Comparison of ENCODE assay signal across 1 fruit fly cellular context in genomic region chr2L:12483866-12484554, dm6.
TF ChIP-seq lines count a peak whose summit lies in the region.

No protein-coding gene starts in this region.

TF ChIP-seq in whole organism, embryonic, 481 proteins besides CTCF, POLR2A, EP300 and RAD21 (continued from another document and continues in another):
- TF ChIP-seq pita (GFP tag; optimal IDR thresholded peaks at IDR 0.05; lab: Kevin White, UChicago), result no peak
- peak; percentile 88 for TF ChIP-seq CG33213 (GFP tag; optimal IDR thresholded peaks at IDR 0.05; lab: Kevin White, UChicago)
- TF ChIP-seq CG12104 (GFP tag; optimal IDR thresholded peaks at IDR 0.05; lab: Kevin White, UChicago), result peak; percentile 81
- peak; percentile 85 for TF ChIP-seq phol (tag; optimal IDR thresholded peaks at IDR 0.05; lab: Kevin White, UChicago)
- peak; percentile 91 for TF ChIP-seq lab (GFP tag; optimal IDR thresholded peaks at IDR 0.05; lab: Kevin White, UChicago)
- TF ChIP-seq sc (optimal IDR thresholded peaks at IDR 0.05; lab: Kevin White, UChicago), result no peak
- peak; percentile 86 for TF ChIP-seq sc (GFP tag; optimal IDR thresholded peaks at IDR 0.05; lab: Kevin White, UChicago)
- TF ChIP-seq cato (GFP tag; optimal IDR thresholded peaks at IDR 0.05; lab: Kevin White, UChicago; ENCODE audit: borderline replicate concordance), result peak; percentile 86
- TF ChIP-seq CG7928 (GFP tag; optimal IDR thresholded peaks at IDR 0.05; lab: Kevin White, UChicago), result peak; percentile 42
- TF ChIP-seq CG1024 (GFP tag; IDR thresholded peaks at IDR 0.05; lab: Robert Waterston, UW), result 0 out of 2 replicates have a peak, but pooled peaks have one; percentile 50
- TF ChIP-seq ftz-f1 (GFP tag; optimal IDR thresholded peaks at IDR 0.05; lab: Kevin White, UChicago), result no peak
- TF ChIP-seq CkIIα-i1 (GFP tag; IDR thresholded peaks at IDR 0.05; lab: Robert Waterston, UW), result no peak
- peak; percentile 82 for TF ChIP-seq CG18619 (GFP tag; optimal IDR thresholded peaks at IDR 0.05; lab: Kevin White, UChicago)
- TF ChIP-seq Mes4 (GFP tag; optimal IDR thresholded peaks at IDR 0.05; lab: Kevin White, UChicago), result peak; percentile 86
- peak; percentile 92 for TF ChIP-seq CHES-1-like (GFP tag; optimal IDR thresholded peaks at IDR 0.05; lab: Kevin White, UChicago)
- TF ChIP-seq Meics (GFP tag; optimal IDR thresholded peaks at IDR 0.05; lab: Kevin White, UChicago), result peak; percentile 86
- peak; percentile 81 for TF ChIP-seq CG1792 (GFP tag; optimal IDR thresholded peaks at IDR 0.05; lab: Kevin White, UChicago)
- TF ChIP-seq CG31388 (GFP tag; optimal IDR thresholded peaks at IDR 0.05; lab: Kevin White, UChicago), result peak; percentile 58
- peak; percentile 42; the same call in 1 of the 2 replicates for TF ChIP-seq CG8765 (GFP tag; IDR thresholded peaks at IDR 0.05; lab: Robert Waterston, UW)
- TF ChIP-seq Dad (GFP tag; optimal IDR thresholded peaks at IDR 0.05; lab: Kevin White, UChicago), result peak; percentile 82
- TF ChIP-seq cwo (GFP tag; optimal IDR thresholded peaks at IDR 0.05; lab: Kevin White, UChicago), result peak; percentile 78
- peak; percentile 90 for TF ChIP-seq CG7839 (tag; optimal IDR thresholded peaks at IDR 0.05; lab: Kevin White, UChicago)
- TF ChIP-seq hb (GFP tag; IDR thresholded peaks at IDR 0.05; lab: Robert Waterston, UW; ENCODE audit: partially characterized antibody), result no peak
- TF ChIP-seq zf30C (GFP tag; optimal IDR thresholded peaks at IDR 0.05; lab: Kevin White, UChicago), result no peak
- peak; percentile 81 for TF ChIP-seq pb (GFP tag; optimal IDR thresholded peaks at IDR 0.05; lab: Kevin White, UChicago)
- TF ChIP-seq dysf (GFP tag; IDR thresholded peaks at IDR 0.05; lab: Robert Waterston, UW), result peak; percentile 90; the same call in 2 of the 3 replicates
- TF ChIP-seq gfzf (GFP tag; optimal IDR thresholded peaks at IDR 0.05; lab: Kevin White, UChicago), result no peak
- peak; percentile 9 for TF ChIP-seq CG7745 (tag; optimal IDR thresholded peaks at IDR 0.05; lab: Kevin White, UChicago)
- TF ChIP-seq odd (GFP tag; optimal IDR thresholded peaks at IDR 0.05; lab: Kevin White, UChicago), result peak; percentile 78
- peak; percentile 76 for TF ChIP-seq CG15011 (GFP tag; optimal IDR thresholded peaks at IDR 0.05; lab: Kevin White, UChicago)
- peak; percentile 43; the same call in 1 of the 2 replicates for TF ChIP-seq gt (GFP tag; IDR thresholded peaks at IDR 0.05; lab: Robert Waterston, UW)
- no peak; the same call in 1 of the 2 replicates for TF ChIP-seq NFAT (GFP tag; IDR thresholded peaks at IDR 0.05; lab: Robert Waterston, UW)
- peak; percentile 91 for TF ChIP-seq lbe (GFP tag; optimal IDR thresholded peaks at IDR 0.05; lab: Kevin White, UChicago)
- TF ChIP-seq kay (GFP tag; optimal IDR thresholded peaks at IDR 0.05; lab: Kevin White, UChicago), result peak; percentile 71
- no peak for TF ChIP-seq usp (GFP tag; optimal IDR thresholded peaks at IDR 0.05; lab: Kevin White, UChicago)
- peak; percentile 84 for TF ChIP-seq B-H1 (GFP tag; IDR thresholded peaks at IDR 0.05; lab: Robert Waterston, UW)
- TF ChIP-seq crp (GFP tag; optimal IDR thresholded peaks at IDR 0.05; lab: Kevin White, UChicago), result peak in 1 of 2 experiments; percentile 2
- TF ChIP-seq gro (GFP tag; optimal IDR thresholded peaks at IDR 0.05; lab: Kevin White, UChicago), result peak; percentile 88
- peak; percentile 88 for TF ChIP-seq CG14441 (GFP tag; IDR thresholded peaks at IDR 0.05; lab: Robert Waterston, UW)
- no peak for TF ChIP-seq pzg (GFP tag; optimal IDR thresholded peaks at IDR 0.05; lab: Kevin White, UChicago)
- peak; percentile 70; the same call in 2 of the 3 replicates for TF ChIP-seq z (GFP tag; IDR thresholded peaks at IDR 0.05; lab: Robert Waterston, UW)
- peak; percentile 92 for TF ChIP-seq CG30403 (GFP tag; optimal IDR thresholded peaks at IDR 0.05; lab: Kevin White, UChicago)
- peak; percentile 80 for TF ChIP-seq CG14710 (tag; optimal IDR thresholded peaks at IDR 0.05; lab: Kevin White, UChicago)
- peak; percentile 86 for TF ChIP-seq CG13894 (tag; optimal IDR thresholded peaks at IDR 0.05; lab: Kevin White, UChicago)
- TF ChIP-seq CG10431 (GFP tag; optimal IDR thresholded peaks at IDR 0.05; lab: Kevin White, UChicago), result peak; percentile 67
- TF ChIP-seq Hmx (GFP tag; optimal IDR thresholded peaks at IDR 0.05; lab: Kevin White, UChicago), result peak; percentile 85
- no peak for TF ChIP-seq nerfin-2 (GFP tag; IDR thresholded peaks at IDR 0.05; lab: Robert Waterston, UW; ENCODE audit: partially characterized antibody)
- TF ChIP-seq Bgb (GFP tag; IDR thresholded peaks at IDR 0.05; lab: Robert Waterston, UW; ENCODE audit: partially characterized antibody), result no peak
- TF ChIP-seq CG32767 (GFP tag; IDR thresholded peaks at IDR 0.05; lab: Robert Waterston, UW), result peak; percentile 78; the same call in 1 of the 2 replicates
- TF ChIP-seq Atf-2 (GFP tag; optimal IDR thresholded peaks at IDR 0.05; lab: Kevin White, UChicago), result peak; percentile 87
- peak; percentile 85 for TF ChIP-seq sob (GFP tag; IDR thresholded peaks at IDR 0.05; lab: Robert Waterston, UW)
- TF ChIP-seq Gsc (GFP tag; IDR thresholded peaks at IDR 0.05; lab: Robert Waterston, UW), result no peak
- TF ChIP-seq CG1233 (GFP tag; optimal IDR thresholded peaks at IDR 0.05; lab: Kevin White, UChicago), result peak; percentile 85
- peak; percentile 15 for TF ChIP-seq ac (GFP tag; optimal IDR thresholded peaks at IDR 0.05; lab: Kevin White, UChicago)
- TF ChIP-seq CG11723 (GFP tag; optimal IDR thresholded peaks at IDR 0.05; lab: Kevin White, UChicago), result peak; percentile 75
- no peak for TF ChIP-seq CG9215 (GFP tag; IDR thresholded peaks at IDR 0.05; lab: Robert Waterston, UW)
- no peak; the same call in 1 of the 2 replicates for TF ChIP-seq CG6272 (GFP tag; IDR thresholded peaks at IDR 0.05; lab: Robert Waterston, UW)
- TF ChIP-seq knrl (GFP tag; IDR thresholded peaks at IDR 0.05; lab: Robert Waterston, UW; ENCODE audit: partially characterized antibody), result no peak
- TF ChIP-seq CG18476 (GFP tag; optimal IDR thresholded peaks at IDR 0.05; lab: Kevin White, UChicago), result peak; percentile 83
- peak; percentile 61; the same call in 1 of the 3 replicates for TF ChIP-seq C15 (GFP tag; IDR thresholded peaks at IDR 0.05; lab: Robert Waterston, UW)
- TF ChIP-seq stwl (tag; optimal IDR thresholded peaks at IDR 0.05; lab: Kevin White, UChicago), result peak; percentile 24
- TF ChIP-seq cg (GFP tag; optimal IDR thresholded peaks at IDR 0.05; lab: Kevin White, UChicago), result peak; percentile 73
- peak; percentile 75 for TF ChIP-seq ERR (GFP tag; optimal IDR thresholded peaks at IDR 0.05; lab: Kevin White, UChicago)
- TF ChIP-seq CG32772 (GFP tag; IDR thresholded peaks at IDR 0.05; lab: Robert Waterston, UW), result peak; percentile 80
- peak; percentile 76 for TF ChIP-seq ab (GFP tag; optimal IDR thresholded peaks at IDR 0.05; lab: Kevin White, UChicago)
- TF ChIP-seq CG12391 (tag; optimal IDR thresholded peaks at IDR 0.05; lab: Kevin White, UChicago), result peak; percentile 86
- TF ChIP-seq CG13775 (GFP tag; optimal IDR thresholded peaks at IDR 0.05; lab: Kevin White, UChicago), result peak; percentile 83
- peak; percentile 91 for TF ChIP-seq Xbp1 (GFP tag; optimal IDR thresholded peaks at IDR 0.05; lab: Kevin White, UChicago)
- peak; percentile 84 for TF ChIP-seq Asciz (GFP tag; optimal IDR thresholded peaks at IDR 0.05; lab: Kevin White, UChicago)
- TF ChIP-seq CG13296 (GFP tag; optimal IDR thresholded peaks at IDR 0.05; lab: Kevin White, UChicago), result peak; percentile 88
- TF ChIP-seq CG10267 (tag; optimal IDR thresholded peaks at IDR 0.05; lab: Kevin White, UChicago), result peak; percentile 79
- TF ChIP-seq tgo (GFP tag; IDR thresholded peaks at IDR 0.05; lab: Robert Waterston, UW), result peak; percentile 88
- no peak for TF ChIP-seq dan (GFP tag; IDR thresholded peaks at IDR 0.05; lab: Robert Waterston, UW)
- TF ChIP-seq CG18011 (GFP tag; optimal IDR thresholded peaks at IDR 0.05; lab: Kevin White, UChicago), result peak; percentile 75
- TF ChIP-seq Dip2 (GFP tag; IDR thresholded peaks at IDR 0.05; lab: Robert Waterston, UW), result no peak
- TF ChIP-seq da (GFP tag; optimal IDR thresholded peaks at IDR 0.05; lab: Kevin White, UChicago), result peak; percentile 82
- peak; percentile 82 for TF ChIP-seq Mad (GFP tag; optimal IDR thresholded peaks at IDR 0.05; lab: Kevin White, UChicago)
- TF ChIP-seq az2 (GFP tag; optimal IDR thresholded peaks at IDR 0.05; lab: Kevin White, UChicago), result peak; percentile 91
- TF ChIP-seq Hmr (GFP tag; optimal IDR thresholded peaks at IDR 0.05; lab: Kevin White, UChicago), result peak; percentile 82
- TF ChIP-seq oc (tag; optimal IDR thresholded peaks at IDR 0.05; lab: Kevin White, UChicago), result peak; percentile 91
- no peak; the same call in 2 of the 3 replicates for TF ChIP-seq Mrtf (GFP tag; IDR thresholded peaks at IDR 0.05; lab: Robert Waterston, UW)
- TF ChIP-seq sima (GFP tag; optimal IDR thresholded peaks at IDR 0.05; lab: Kevin White, UChicago), result peak; percentile 52
- peak; percentile 62 for TF ChIP-seq CG15696 (tag; optimal IDR thresholded peaks at IDR 0.05; lab: Kevin White, UChicago)
- peak; percentile 86 for TF ChIP-seq CG11695 (GFP tag; IDR thresholded peaks at IDR 0.05; lab: Robert Waterston, UW)
- TF ChIP-seq pfk (GFP tag; optimal IDR thresholded peaks at IDR 0.05; lab: Kevin White, UChicago), result peak; percentile 9
- peak; percentile 48; the same call in 1 of the 2 replicates for TF ChIP-seq MBD-R2 (GFP tag; IDR thresholded peaks at IDR 0.05; lab: Robert Waterston, UW)
- peak; percentile 85 for TF ChIP-seq tap (tag; optimal IDR thresholded peaks at IDR 0.05; lab: Kevin White, UChicago)
- peak; percentile 85 for TF ChIP-seq luna (GFP tag; optimal IDR thresholded peaks at IDR 0.05; lab: Kevin White, UChicago)
- TF ChIP-seq CG30431 (GFP tag; optimal IDR thresholded peaks at IDR 0.05; lab: Kevin White, UChicago), result peak; percentile 73
- no peak for TF ChIP-seq tll (GFP tag; optimal IDR thresholded peaks at IDR 0.05; lab: Kevin White, UChicago)
- peak; percentile 90 for TF ChIP-seq Xrp1 (GFP tag; IDR thresholded peaks at IDR 0.05; lab: Robert Waterston, UW)
- TF ChIP-seq Fer2 (tag; optimal IDR thresholded peaks at IDR 0.05; lab: Kevin White, UChicago), result peak; percentile 86
- TF ChIP-seq CG8944 (GFP tag; optimal IDR thresholded peaks at IDR 0.05; lab: Kevin White, UChicago), result peak; percentile 89
- peak; percentile 93 for TF ChIP-seq mam (GFP tag; optimal IDR thresholded peaks at IDR 0.05; lab: Kevin White, UChicago)
- TF ChIP-seq Bteb2 (GFP tag; optimal IDR thresholded peaks at IDR 0.05; lab: Kevin White, UChicago), result peak; percentile 87
- TF ChIP-seq CG11696 (GFP tag; IDR thresholded peaks at IDR 0.05; lab: Robert Waterston, UW), result 0 out of 2 replicates have a peak, but pooled peaks have one; percentile 25
- no peak for TF ChIP-seq Bdp1 (GFP tag; optimal IDR thresholded peaks at IDR 0.05; lab: Kevin White, UChicago)
- TF ChIP-seq CG33557 (GFP tag; optimal IDR thresholded peaks at IDR 0.05; lab: Kevin White, UChicago), result peak; percentile 74
- TF ChIP-seq Optix (GFP tag; IDR thresholded peaks at IDR 0.05; lab: Robert Waterston, UW), result peak; percentile 82
- peak; percentile 92 for TF ChIP-seq Antp (GFP tag; optimal IDR thresholded peaks at IDR 0.05; lab: Kevin White, UChicago)
- peak; percentile 76 for TF ChIP-seq CG16815 (GFP tag; optimal IDR thresholded peaks at IDR 0.05; lab: Kevin White, UChicago)
- TF ChIP-seq Fer1 (GFP tag; optimal IDR thresholded peaks at IDR 0.05; lab: Kevin White, UChicago), result peak; percentile 87
- TF ChIP-seq Dfd (GFP tag; optimal IDR thresholded peaks at IDR 0.05; lab: Kevin White, UChicago), result no peak
- TF ChIP-seq CG43689 (GFP tag; IDR thresholded peaks at IDR 0.05; lab: Robert Waterston, UW), result no peak; the same call in 1 of the 2 replicates
- TF ChIP-seq D19B (GFP tag; optimal IDR thresholded peaks at IDR 0.05; lab: Kevin White, UChicago), result peak; percentile 66
- peak; percentile 76; the same call in 1 of the 2 replicates for TF ChIP-seq CG17612 (GFP tag; IDR thresholded peaks at IDR 0.05; lab: Robert Waterston, UW)
- peak; percentile 93 for TF ChIP-seq pum (GFP tag; optimal IDR thresholded peaks at IDR 0.05; lab: Kevin White, UChicago)
- no peak for TF ChIP-seq D (optimal IDR thresholded peaks at IDR 0.05; lab: Kevin White, UChicago)
- peak; percentile 84 for TF ChIP-seq D (GFP tag; optimal IDR thresholded peaks at IDR 0.05; lab: Kevin White, UChicago)
- peak; percentile 90 for TF ChIP-seq lmd (GFP tag; IDR thresholded peaks at IDR 0.05; lab: Robert Waterston, UW)
- TF ChIP-seq Jarid2 (GFP tag; optimal IDR thresholded peaks at IDR 0.05; lab: Kevin White, UChicago), result peak; percentile 41
- TF ChIP-seq Sox102F (GFP tag; optimal IDR thresholded peaks at IDR 0.05; lab: Kevin White, UChicago), result peak; percentile 93
- peak; percentile 87 for TF ChIP-seq NC2β (GFP tag; optimal IDR thresholded peaks at IDR 0.05; lab: Kevin White, UChicago)
- peak; percentile 68 for TF ChIP-seq CG17802 (tag; optimal IDR thresholded peaks at IDR 0.05; lab: Kevin White, UChicago)
- peak; percentile 59 for TF ChIP-seq CG4282 (GFP tag; optimal IDR thresholded peaks at IDR 0.05; lab: Kevin White, UChicago)
- TF ChIP-seq HLHmδ (GFP tag; optimal IDR thresholded peaks at IDR 0.05; lab: Kevin White, UChicago), result peak; percentile 43
- no peak for TF ChIP-seq Lim3 (GFP tag; IDR thresholded peaks at IDR 0.05; lab: Robert Waterston, UW)
- peak; percentile 61 for TF ChIP-seq CG15514 (GFP tag; optimal IDR thresholded peaks at IDR 0.05; lab: Kevin White, UChicago)
- TF ChIP-seq D19A (tag; optimal IDR thresholded peaks at IDR 0.05; lab: Kevin White, UChicago), result peak; percentile 77
- peak; percentile 84 for TF ChIP-seq caup (GFP tag; optimal IDR thresholded peaks at IDR 0.05; lab: Kevin White, UChicago; ENCODE audit: severe bottlenecking)
- TF ChIP-seq CG4854 (GFP tag; optimal IDR thresholded peaks at IDR 0.05; lab: Kevin White, UChicago), result peak; percentile 76
- TF ChIP-seq HmgZ (tag; optimal IDR thresholded peaks at IDR 0.05; lab: Kevin White, UChicago), result peak; percentile 84
- TF ChIP-seq Ada2b (GFP tag; IDR thresholded peaks at IDR 0.05; lab: Robert Waterston, UW), result peak; percentile 88
- peak; percentile 92 for TF ChIP-seq Ptx1 (GFP tag; IDR thresholded peaks at IDR 0.05; lab: Robert Waterston, UW)
- TF ChIP-seq CoRest (tag; optimal IDR thresholded peaks at IDR 0.05; lab: Kevin White, UChicago), result peak; percentile 93
- TF ChIP-seq CG7357 (GFP tag; IDR thresholded peaks at IDR 0.05; lab: Robert Waterston, UW), result peak; percentile 71; the same call in 1 of the 3 replicates
- TF ChIP-seq unpg (GFP tag; optimal IDR thresholded peaks at IDR 0.05; lab: Kevin White, UChicago), result peak; percentile 92
- no peak for TF ChIP-seq Sin3A (optimal IDR thresholded peaks at IDR 0.05; lab: Kevin White, UChicago)
- TF ChIP-seq pros (GFP tag; optimal IDR thresholded peaks at IDR 0.05; lab: Kevin White, UChicago), result peak; percentile 11
- peak; percentile 76 for TF ChIP-seq CG31365 (tag; optimal IDR thresholded peaks at IDR 0.05; lab: Kevin White, UChicago)
